Fruit fly (Drosophila melanogaster): Measurements from ENCODE around the gene CG42764.

dm6 chr3L:20431619-20432018 is 34.2 kb downstream of the CG42764 start:
- no peak for TF ChIP-seq pan (optimal IDR thresholded peaks at IDR 0.05)
- no peak for TF ChIP-seq CG8478 (optimal IDR thresholded peaks at IDR 0.05)
- no peak for TF ChIP-seq Dll (optimal IDR thresholded peaks at IDR 0.05)
- no peak for TF ChIP-seq usp (GFP tag; optimal IDR thresholded peaks at IDR 0.05)
- no peak for TF ChIP-seq psq (optimal IDR thresholded peaks at IDR 0.05)
